Fruit fly (Drosophila melanogaster) whole organism, prepupa: Measurements from ENCODE around the gene PGRP-LB.

ENCODE experiments used
- CG10631 ChIP-seq: fragments of 200-800 bp; sonication (Bioruptor generic); optimal IDR thresholded peaks from 2 replicates; lab custom pipeline; 2016; ENCODE audit warnings: missing biosample characterization, missing genetic modification characterization
- CG11294 ChIP-seq: fragments of 200-800 bp; sonication (Bioruptor generic); IDR thresholded peaks from 2 replicates; pipeline ENCODE4 v1.3.6; 2022; ENCODE audit warnings: missing biosample characterization, missing genetic modification characterization
- CG11762 ChIP-seq: fragments of 200-800 bp; sonication (Bioruptor generic); optimal IDR thresholded peaks from 3 replicates; lab custom pipeline; 2016; ENCODE audit warnings: missing biosample characterization, missing genetic modification characterization; ENCODE audit not compliant: insufficient read depth
- CG11902 ChIP-seq: fragments of 200-800 bp; sonication (Bioruptor generic); optimal IDR thresholded peaks from 3 replicates; lab custom pipeline; 2016; ENCODE audit warnings: missing biosample characterization, missing genetic modification characterization
- CG16779 ChIP-seq: fragments of 200-800 bp; sonication (Bioruptor generic); optimal IDR thresholded peaks from 3 replicates; lab custom pipeline; 2017; ENCODE audit warnings: missing biosample characterization, mild to moderate bottlenecking, missing genetic modification characterization
- CG31627 ChIP-seq: fragments of 200-800 bp; sonication (Bioruptor generic); optimal IDR thresholded peaks from 3 replicates; lab custom pipeline; 2016; ENCODE audit warnings: missing biosample characterization, missing genetic modification characterization
- CG32006 ChIP-seq: fragments of 200-800 bp; sonication (Bioruptor generic); optimal IDR thresholded peaks from 3 replicates; lab custom pipeline; 2017; ENCODE audit warnings: missing biosample characterization, mild to moderate bottlenecking, missing genetic modification characterization
- CG3919 ChIP-seq: fragments of 200-800 bp; sonication (Bioruptor generic); optimal IDR thresholded peaks from 3 replicates; lab custom pipeline; 2016; ENCODE audit warnings: missing biosample characterization, missing genetic modification characterization
- CG4318 ChIP-seq: fragments of 200-800 bp; sonication (Bioruptor generic); optimal IDR thresholded peaks from 3 replicates; lab custom pipeline; 2017; ENCODE audit warnings: missing biosample characterization, mild to moderate bottlenecking, missing genetic modification characterization
- CG6808 ChIP-seq: fragments of 200-800 bp; sonication (Bioruptor generic); optimal IDR thresholded peaks from 3 replicates; lab custom pipeline; 2017; ENCODE audit warnings: missing biosample characterization, missing genetic modification characterization, mild to moderate bottlenecking, moderate library complexity, missing genetic modification reagents
- CG8632 ChIP-seq: fragments of 200-800 bp; sonication (Bioruptor generic); optimal IDR thresholded peaks from 3 replicates; lab custom pipeline; 2016; ENCODE audit warnings: missing biosample characterization, missing genetic modification characterization
- CG9139 ChIP-seq: fragments of 200-800 bp; sonication (Bioruptor generic); optimal IDR thresholded peaks from 3 replicates; lab custom pipeline; 2017; ENCODE audit warnings: missing biosample characterization, mild to moderate bottlenecking, missing genetic modification characterization
- Eip78C ChIP-seq: fragments of 200-800 bp; sonication (Bioruptor generic); peaks from one replicate; lab custom pipeline; 2016; ENCODE audit warnings: missing biosample characterization, missing genetic modification characterization
- Gug ChIP-seq: fragments of 200-800 bp; sonication (Bioruptor generic); IDR thresholded peaks from 2 replicates; pipeline ENCODE4 v1.3.6; 2022; ENCODE audit warnings: missing biosample characterization, missing genetic modification characterization
- Hr39 ChIP-seq: fragments of 200-800 bp; sonication (Bioruptor generic); optimal IDR thresholded peaks from 2 replicates; lab custom pipeline; 2016; ENCODE audit warnings: missing biosample characterization, missing genetic modification characterization
- Hr4 ChIP-seq: fragments of 200-800 bp; sonication (Bioruptor generic); optimal IDR thresholded peaks from 3 replicates; lab custom pipeline; 2016; ENCODE audit warnings: missing biosample characterization, missing genetic modification characterization
- Met ChIP-seq: fragments of 200-800 bp; sonication (Bioruptor generic); optimal IDR thresholded peaks from 3 replicates; lab custom pipeline; 2016; ENCODE audit warnings: missing biosample characterization, missing genetic modification characterization
- Smox ChIP-seq: fragments of 200-800 bp; sonication (Bioruptor generic); optimal IDR thresholded peaks from 3 replicates; lab custom pipeline; 2016; ENCODE audit warnings: missing biosample characterization, missing genetic modification characterization
- Sox14 ChIP-seq: fragments of 200-800 bp; sonication (Bioruptor generic); optimal IDR thresholded peaks from 3 replicates; lab custom pipeline; 2016; ENCODE audit warnings: missing biosample characterization, missing genetic modification characterization
- Sox15 ChIP-seq: fragments of 200-800 bp; sonication (Bioruptor generic); optimal IDR thresholded peaks from 3 replicates; lab custom pipeline; 2016; ENCODE audit warnings: missing biosample characterization, missing genetic modification characterization
- achi ChIP-seq: fragments of 200-800 bp; sonication (Bioruptor generic); optimal IDR thresholded peaks from 3 replicates; lab custom pipeline; 2016; ENCODE audit warnings: missing biosample characterization, missing genetic modification characterization
- cyc ChIP-seq: fragments of 200-800 bp; sonication (Bioruptor generic); optimal IDR thresholded peaks from 3 replicates; lab custom pipeline; 2016; ENCODE audit warnings: missing biosample characterization, missing genetic modification characterization
- dac ChIP-seq: fragments of 200-800 bp; sonication (Bioruptor generic); optimal IDR thresholded peaks from 2 replicates; lab custom pipeline; 2017; ENCODE audit warnings: missing biosample characterization, mild to moderate bottlenecking, missing genetic modification characterization
- dsx ChIP-seq: fragments of 200-800 bp; optimal IDR thresholded peaks from 3 replicates; lab custom pipeline; 2019; ENCODE audit warnings: missing biosample characterization, mild to moderate bottlenecking, missing genetic modification characterization, moderate library complexity; ENCODE audit not compliant: poor library complexity, severe bottlenecking
- esn ChIP-seq: fragments of 200-800 bp; sonication (Bioruptor generic); optimal IDR thresholded peaks from 2 replicates; lab custom pipeline; 2016; ENCODE audit warnings: missing biosample characterization, mild to moderate bottlenecking, missing genetic modification characterization, moderate library complexity
- fd59A ChIP-seq: fragments of 200-800 bp; sonication (Bioruptor generic); optimal IDR thresholded peaks from 2 replicates; lab custom pipeline; 2017; ENCODE audit warnings: missing biosample characterization, mild to moderate bottlenecking, missing genetic modification characterization, missing genetic modification reagents
- fkh ChIP-seq: fragments of 200-800 bp; sonication (Bioruptor generic); optimal IDR thresholded peaks from 3 replicates; lab custom pipeline; 2017; ENCODE audit warnings: missing biosample characterization, mild to moderate bottlenecking, missing genetic modification characterization, moderate library complexity
- lz ChIP-seq: fragments of 200-800 bp; sonication (Bioruptor generic); optimal IDR thresholded peaks from 3 replicates; lab custom pipeline; 2016; ENCODE audit warnings: missing biosample characterization, missing genetic modification characterization
- net ChIP-seq: fragments of 200-800 bp; sonication (Bioruptor generic); optimal IDR thresholded peaks from 3 replicates; lab custom pipeline; 2016; ENCODE audit warnings: missing biosample characterization, missing genetic modification characterization
- pdm3 ChIP-seq: fragments of 200-800 bp; sonication (Bioruptor generic); optimal IDR thresholded peaks from 3 replicates; lab custom pipeline; 2016; ENCODE audit warnings: missing biosample characterization, missing genetic modification characterization
- salr ChIP-seq, 2 experiments: fragments of 200-800 bp; sonication (Bioruptor generic); optimal IDR thresholded peaks; 3 replicates each; lab custom pipeline; 2016 to 2018; ENCODE audit warnings: missing biosample characterization in 2 of 2, missing genetic modification characterization in 2 of 2, mild to moderate bottlenecking in 1 of 2
- svp ChIP-seq: fragments of 200-800 bp; sonication (Bioruptor generic); peaks from one replicate; lab custom pipeline; 2016; ENCODE audit warnings: missing biosample characterization, missing genetic modification characterization
- topi ChIP-seq: fragments of 200-800 bp; sonication (Bioruptor generic); optimal IDR thresholded peaks from 3 replicates; lab custom pipeline; 2016; ENCODE audit warnings: missing biosample characterization, missing genetic modification characterization
- vri ChIP-seq: fragments of 200-800 bp; sonication (Bioruptor generic); optimal IDR thresholded peaks from 3 replicates; lab custom pipeline; 2016; ENCODE audit warnings: missing biosample characterization, mild to moderate bottlenecking, missing genetic modification characterization

PGRP-LB gene

dm6 chr3R:11460502-11461358 is at the start of gene PGRP-LB:
TSS of gene PGRP-LB (minus strand) at chr3R:11460552.
- TF ChIP-seq CG11294 (GFP tag; lab: Robert Waterston, UW): no peak
- peak; percentile 29 for TF ChIP-seq Hr39 (GFP tag; lab: Kevin White, UChicago)
- peak; percentile 12 for TF ChIP-seq Sox14 (GFP tag; lab: Kevin White, UChicago)
- peak; percentile 9 for TF ChIP-seq esn (GFP tag; lab: Kevin White, UChicago)
- TF ChIP-seq lz (GFP tag; lab: Kevin White, UChicago): peak; percentile 25
- TF ChIP-seq CG4318 (GFP tag; lab: Kevin White, UChicago): no peak
- TF ChIP-seq pdm3 (GFP tag; lab: Kevin White, UChicago): peak; percentile 7
- TF ChIP-seq Smox (GFP tag; lab: Kevin White, UChicago): peak; percentile 29
- TF ChIP-seq fkh (GFP tag; lab: Kevin White, UChicago): peak; percentile 66
- no peak for TF ChIP-seq Gug (GFP tag; lab: Robert Waterston, UW)
- TF ChIP-seq CG31627 (GFP tag; lab: Kevin White, UChicago): peak; percentile 24
- peak; percentile 6 for TF ChIP-seq Met (GFP tag; lab: Kevin White, UChicago)
- TF ChIP-seq svp (GFP tag; lab: Kevin White, UChicago): peak; percentile 75
- peak; percentile 51 for TF ChIP-seq CG32006 (GFP tag; lab: Kevin White, UChicago)
- TF ChIP-seq CG3919 (GFP tag; lab: Kevin White, UChicago): no peak
- no peak for TF ChIP-seq CG10631 (GFP tag; lab: Kevin White, UChicago)
- TF ChIP-seq achi: no peak
- TF ChIP-seq Hr4: peak; percentile 11
- no peak for TF ChIP-seq CG8632 (GFP tag; lab: Kevin White, UChicago)
- TF ChIP-seq Eip78C (GFP tag; lab: Kevin White, UChicago): peak; percentile 51
- TF ChIP-seq, all 60 proteins: peak for 13

DNA sequence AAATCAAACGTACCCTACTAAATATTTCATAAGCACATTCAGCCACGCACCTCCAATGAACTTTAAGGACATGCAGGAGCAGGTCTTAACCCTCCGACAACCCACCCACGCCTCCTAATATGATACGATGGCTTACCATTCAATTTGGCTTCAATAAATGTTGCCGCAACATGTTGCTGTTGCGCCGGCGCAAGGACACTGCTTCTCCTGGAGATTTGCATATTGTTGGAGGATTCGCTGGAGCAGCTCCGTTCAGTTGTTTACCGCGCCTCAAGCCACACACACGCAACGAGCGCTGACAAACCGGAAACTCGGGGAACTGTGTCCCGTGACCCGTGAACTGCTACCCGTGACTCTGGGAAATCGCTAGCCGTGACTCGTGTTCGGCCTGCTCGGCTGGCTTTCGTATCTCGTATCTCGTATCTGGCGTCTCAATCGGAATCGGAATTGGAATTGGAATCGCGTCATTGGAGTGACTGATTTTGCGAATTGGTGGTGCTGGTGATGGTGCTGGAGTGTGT is 39.4 kb upstream of the PGRP-LB start, which contains the start of gene dpr5:
Gene dpr5, plus strand, starts transcription at position 270 of the 521 bp plus-strand sequence.
- no peak for TF ChIP-seq salr (GFP tag; optimal IDR thresholded peaks at IDR 0.05; lab: Kevin White, UChicago)
- no peak for TF ChIP-seq dsx (GFP tag; lab: Kevin White, UChicago)
- TF ChIP-seq CG11762 (GFP tag; lab: Kevin White, UChicago): no peak

- no peak for TF ChIP-seq topi (GFP tag; lab: Kevin White, UChicago)
- no peak for TF ChIP-seq cyc (GFP tag; lab: Kevin White, UChicago)
- no peak for TF ChIP-seq Sox15 (GFP tag; lab: Kevin White, UChicago)
- no peak for TF ChIP-seq salr (GFP tag; optimal IDR thresholded peaks at IDR 0.05; lab: Kevin White, UChicago)
- TF ChIP-seq CG16779 (tag; lab: Kevin White, UChicago): no peak
- TF ChIP-seq Hr39 (GFP tag; lab: Kevin White, UChicago): no peak
- no peak for TF ChIP-seq dac (GFP tag; lab: Kevin White, UChicago)
These were observed 29.9 kb upstream of the PGRP-LB start for dm6 chr3R:11490269-11490668.

DNA sequence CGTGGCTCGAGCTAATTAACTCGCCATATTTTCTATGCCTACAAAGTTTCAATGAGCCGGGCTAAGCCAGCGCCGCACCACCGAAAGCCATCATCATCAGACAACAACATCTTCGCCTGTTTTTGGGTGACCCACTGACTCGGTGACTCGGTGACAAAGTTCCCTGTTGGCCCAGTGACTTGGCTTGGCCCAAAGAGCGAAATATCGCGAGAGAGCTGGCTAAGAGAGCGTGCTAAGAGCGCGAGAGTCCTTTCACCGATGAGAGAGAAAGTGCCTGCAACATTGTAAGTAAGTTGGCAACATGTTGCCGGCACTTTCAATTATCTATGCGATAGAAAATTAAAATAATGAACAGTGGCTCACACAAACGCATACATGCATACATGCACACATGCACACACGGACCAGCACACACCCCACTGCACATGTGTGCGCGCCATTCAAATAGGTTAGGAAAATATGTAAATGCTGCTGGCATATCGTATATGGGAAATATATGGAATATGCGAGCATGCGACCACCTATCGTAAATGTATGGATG is 23.0 kb upstream of the PGRP-LB start:
- TF ChIP-seq fd59A (GFP tag; lab: Kevin White, UChicago) (no peak), svp (GFP tag; lab: Kevin White, UChicago) (no peak), CG11902 (no peak), Hr4 (no peak), CG10631 (GFP tag; lab: Kevin White, UChicago) (no peak), CG9139 (GFP tag; lab: Kevin White, UChicago) (no peak), net (GFP tag; lab: Kevin White, UChicago) (no peak), Sox15 (GFP tag; lab: Kevin White, UChicago) (no peak), CG11762 (GFP tag; lab: Kevin White, UChicago) (no peak), vri (GFP tag; lab: Kevin White, UChicago) (no peak), CG6808 (GFP tag; lab: Kevin White, UChicago) (no peak)
